Worm (Caenorhabditis elegans) whole organism, mixed stage, embryonic: ENCODE measurements around the gene nhr-256.

Experiments used
- M03D4.4 ChIP-seq: sonication (generic microtip); optimal IDR thresholded peaks from 2 replicates; lab custom pipeline; 2017; ENCODE audit warnings: mild to moderate bottlenecking, missing genetic modification characterization, missing compliant biosample characterization
- ceh-39 ChIP-seq: fragments of 150-350 bp; optimal IDR thresholded peaks from 2 replicates; lab custom pipeline; 2014; ENCODE audit warnings: missing biosample characterization, missing genetic modification characterization
- ceh-83 ChIP-seq: fragments of 200-800 bp; sonication (Bioruptor generic); optimal IDR thresholded peaks from 2 replicates; lab custom pipeline; 2018; ENCODE audit warnings: mild to moderate bottlenecking, missing genetic modification characterization, missing compliant biosample characterization
- ces-1 ChIP-seq: fragments of 150-350 bp; optimal IDR thresholded peaks from 2 replicates; lab custom pipeline; 2014; ENCODE audit warnings: missing biosample characterization, missing genetic modification reagents, missing genetic modification characterization
- cnd-1 ChIP-seq: fragments of 200-800 bp; sonication (Bioruptor generic); optimal IDR thresholded peaks from 2 replicates; lab custom pipeline; 2018; ENCODE audit warnings: mild to moderate bottlenecking, missing genetic modification characterization, missing compliant biosample characterization
- drap-1 ChIP-seq: fragments of 200-800 bp; sonication (Bioruptor generic); optimal IDR thresholded peaks from 3 replicates; lab custom pipeline; 2018; ENCODE audit warnings: mild to moderate bottlenecking, missing genetic modification characterization, missing compliant biosample characterization
- elt-1 ChIP-seq: sonication (generic microtip); optimal IDR thresholded peaks from 2 replicates; lab custom pipeline; 2017; ENCODE audit warnings: missing genetic modification characterization, mild to moderate bottlenecking, missing compliant biosample characterization, antibody characterized with exemption, moderate library complexity, borderline replicate concordance; ENCODE audit not compliant: insufficient read depth
- elt-3 ChIP-seq: fragments of 150-350 bp; optimal IDR thresholded peaks from 2 replicates; lab custom pipeline; 2014; ENCODE audit warnings: missing biosample characterization, missing genetic modification characterization
- flh-1 ChIP-seq: fragments of 200-800 bp; sonication (Bioruptor generic); optimal IDR thresholded peaks from 2 replicates; lab custom pipeline; 2018; ENCODE audit warnings: mild to moderate bottlenecking, missing genetic modification characterization, moderate library complexity, missing compliant biosample characterization
- ham-2 ChIP-seq: fragments of 200-800 bp; sonication (Bioruptor generic); optimal IDR thresholded peaks from 2 replicates; lab custom pipeline; 2018; ENCODE audit warnings: mild to moderate bottlenecking, missing genetic modification characterization, missing compliant biosample characterization
- lin-13 ChIP-seq: fragments of 150-350 bp; optimal IDR thresholded peaks from 2 replicates; lab custom pipeline; 2014; ENCODE audit warnings: missing biosample characterization, missing genetic modification characterization
- lin-32 ChIP-seq: fragments of 200-800 bp; sonication (Bioruptor generic); optimal IDR thresholded peaks from 2 replicates; lab custom pipeline; 2018; ENCODE audit warnings: mild to moderate bottlenecking, missing genetic modification characterization, missing compliant biosample characterization
- lsy-2 ChIP-seq: fragments of 150-350 bp; optimal IDR thresholded peaks from 2 replicates; lab custom pipeline; 2014; ENCODE audit warnings: missing biosample characterization, missing genetic modification characterization
- mab-5 ChIP-seq: fragments of 150-350 bp; optimal IDR thresholded peaks from 2 replicates; lab custom pipeline; 2014; ENCODE audit warnings: missing biosample characterization, missing genetic modification characterization
- mep-1 ChIP-seq: fragments of 150-350 bp; optimal IDR thresholded peaks from 2 replicates; lab custom pipeline; 2017; ENCODE audit warnings: missing biosample characterization, missing genetic modification reagents, missing genetic modification characterization, inconsistent platforms
- mls-2 ChIP-seq: sonication (generic microtip); optimal IDR thresholded peaks from 2 replicates; lab custom pipeline; 2016; ENCODE audit warnings: mild to moderate bottlenecking, missing genetic modification characterization, moderate library complexity, missing compliant biosample characterization
- nhr-12 ChIP-seq: fragments of 150-350 bp; optimal IDR thresholded peaks from 2 replicates; lab custom pipeline; 2014; ENCODE audit warnings: missing biosample characterization, missing genetic modification characterization
- nhr-2 ChIP-seq: fragments of 150-350 bp; optimal IDR thresholded peaks from 2 replicates; lab custom pipeline; 2014; ENCODE audit warnings: missing biosample characterization, missing genetic modification characterization
- nhr-76 ChIP-seq: sonication (generic microtip); optimal IDR thresholded peaks from 2 replicates; lab custom pipeline; 2017; ENCODE audit warnings: missing biosample characterization, missing genetic modification characterization
- pha-4 ChIP-seq: fragments of 150-350 bp; optimal IDR thresholded peaks from 2 replicates; lab custom pipeline; 2018; ENCODE audit warnings: missing biosample characterization, missing genetic modification reagents, missing genetic modification characterization
- sem-2 ChIP-seq: fragments of 200-800 bp; sonication (Bioruptor generic); optimal IDR thresholded peaks from 2 replicates; lab custom pipeline; 2018; ENCODE audit warnings: mild to moderate bottlenecking, missing genetic modification characterization, missing compliant biosample characterization
- snpc-4 ChIP-seq: fragments of 150-350 bp; optimal IDR thresholded peaks from 2 replicates; lab custom pipeline; 2014; ENCODE audit warnings: missing biosample characterization, missing genetic modification characterization
- sptf-1 ChIP-seq: sonication (generic microtip); optimal IDR thresholded peaks from 2 replicates; lab custom pipeline; 2017; ENCODE audit warnings: mild to moderate bottlenecking, missing genetic modification characterization, moderate library complexity, missing compliant biosample characterization
- tbx-8 ChIP-seq: fragments of 200-800 bp; sonication (Bioruptor generic); optimal IDR thresholded peaks from 2 replicates; lab custom pipeline; 2018; ENCODE audit warnings: mild to moderate bottlenecking, missing genetic modification characterization, moderate library complexity, missing compliant biosample characterization
- unc-120 ChIP-seq: sonication (generic microtip); optimal IDR thresholded peaks from 2 replicates; lab custom pipeline; 2017; ENCODE audit warnings: missing genetic modification characterization, missing compliant biosample characterization; ENCODE audit not compliant: poor library complexity, severe bottlenecking
- unc-39 ChIP-seq: fragments of 150-350 bp; optimal IDR thresholded peaks from 2 replicates; lab custom pipeline; 2014; ENCODE audit warnings: missing biosample characterization, missing genetic modification characterization
- unc-62 ChIP-seq: fragments of 150-350 bp; optimal IDR thresholded peaks from 2 replicates; lab custom pipeline; 2014; ENCODE audit warnings: missing biosample characterization, missing genetic modification reagents, missing genetic modification characterization
- zip-8 ChIP-seq: fragments of 150-350 bp; optimal IDR thresholded peaks from 2 replicates; lab custom pipeline; 2014; ENCODE audit warnings: missing biosample characterization, missing genetic modification characterization
- ztf-11 ChIP-seq: fragments of 150-350 bp; optimal IDR thresholded peaks from 2 replicates; lab custom pipeline; 2014; ENCODE audit warnings: missing biosample characterization, missing genetic modification characterization

Gene nhr-256

DNA sequence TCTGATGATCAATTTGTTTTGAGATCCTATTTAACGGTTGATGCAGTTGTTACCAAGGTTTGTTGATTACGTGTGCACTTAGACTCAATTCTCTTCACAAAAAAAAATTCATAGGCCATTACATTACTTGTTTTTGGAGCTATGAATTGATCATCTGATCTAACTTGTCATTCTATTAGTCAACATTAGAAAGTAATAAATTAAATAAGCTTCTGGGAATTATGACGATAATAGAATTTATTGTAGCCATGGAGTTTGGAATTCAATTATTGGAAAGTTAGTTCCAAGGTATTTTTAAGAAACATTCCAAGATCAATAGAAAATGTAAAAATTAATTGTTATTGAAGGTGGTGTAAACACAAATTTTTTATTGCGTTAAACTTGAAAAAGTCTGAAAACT is 25.3 kb upstream of the nhr-256 start:
- TF ChIP-seq sem-2 (GFP tag; lab: Kevin White, UChicago) = no peak
- TF ChIP-seq ceh-83 (GFP tag; lab: Kevin White, UChicago) = no peak
- no peak for TF ChIP-seq nhr-2 (tag; lab: Kevin White, UChicago)
- TF ChIP-seq sptf-1 = no peak
- no peak for TF ChIP-seq unc-39 (tag; lab: Kevin White, UChicago)
- no peak for TF ChIP-seq unc-62 (GFP tag; lab: Kevin White, UChicago)
- TF ChIP-seq pha-4 = no peak
- TF ChIP-seq zip-8 (tag; lab: Kevin White, UChicago) = no peak

DNA sequence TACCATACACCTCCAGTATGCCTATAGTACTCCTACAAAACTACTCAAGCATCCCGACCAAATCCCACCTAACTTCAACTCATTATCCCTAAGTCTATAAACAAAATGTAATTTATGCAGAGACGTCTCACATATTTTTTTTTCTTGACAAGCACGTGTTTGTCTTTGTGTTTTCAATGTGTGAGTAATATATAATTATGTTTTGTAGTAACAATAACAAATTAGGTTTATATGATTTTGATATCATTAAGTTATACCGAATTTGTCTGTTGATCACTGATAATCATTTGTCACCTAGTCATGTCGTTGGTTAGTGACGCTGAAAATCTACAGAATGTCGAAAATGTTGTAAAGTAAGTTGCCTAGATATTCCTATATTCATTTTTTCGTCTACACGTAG is 23.6 kb upstream of the nhr-256 start, which contains the start of gene srw-102:
TSS of gene srw-102 (plus strand) at position 301 of the 400 bp plus-strand sequence.
- no peak for TF ChIP-seq ztf-11 (tag; lab: Kevin White, UChicago)
- TF ChIP-seq mls-2 (tag; lab: Kevin White, UChicago) = no peak
- no peak for TF ChIP-seq cnd-1 (tag; lab: Kevin White, UChicago)
- no peak for TF ChIP-seq nhr-12 (tag; lab: Kevin White, UChicago)
- TF ChIP-seq sptf-1 = no peak
- TF ChIP-seq lsy-2 (tag; lab: Kevin White, UChicago) = no peak
- TF ChIP-seq ces-1 (GFP tag; lab: Kevin White, UChicago) = no peak
- TF ChIP-seq, all 35 proteins: peak for 0

DNA sequence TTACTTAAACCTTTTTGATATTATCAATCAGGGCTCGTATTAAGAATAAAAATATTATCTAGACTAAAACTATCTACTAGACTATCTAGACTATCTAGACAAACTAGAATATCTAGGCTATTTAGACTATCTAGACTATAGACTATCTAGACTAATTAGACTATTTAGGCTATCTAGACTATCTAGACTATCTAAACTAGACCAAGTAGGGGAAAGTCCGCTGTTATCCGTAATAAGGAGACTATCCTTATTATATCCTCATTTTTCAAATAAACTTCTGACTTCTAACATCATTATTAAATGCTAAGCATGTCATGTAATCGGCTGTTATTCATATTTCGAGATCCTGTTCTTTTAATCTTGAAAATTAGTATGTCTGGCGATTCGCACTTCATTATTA is 21.6 kb upstream of the nhr-256 start, which contains the start of gene srw-101:
TSS of gene srw-101 (plus strand) at position 301 of the 400 bp plus-strand sequence.
- TF ChIP-seq M03D4.4 (tag; lab: Kevin White, UChicago) (no peak), unc-62 (GFP tag; lab: Kevin White, UChicago) (no peak), mep-1 (tag; lab: Kevin White, UChicago) (no peak), elt-3 (tag; lab: Kevin White, UChicago) (no peak), unc-39 (tag; lab: Kevin White, UChicago) (no peak), sptf-1 (no peak), elt-1 (tag; lab: Kevin White, UChicago) (no peak), mab-5 (tag; lab: Kevin White, UChicago) (no peak), unc-120 (tag; lab: Kevin White, UChicago) (no peak), nhr-2 (tag; lab: Kevin White, UChicago) (no peak), nhr-76 (tag; lab: Kevin White, UChicago) (no peak), lin-13 (tag; lab: Kevin White, UChicago) (no peak), ham-2 (GFP tag; lab: Kevin White, UChicago) (no peak), lin-32 (GFP tag; lab: Kevin White, UChicago) (no peak)

DNA sequence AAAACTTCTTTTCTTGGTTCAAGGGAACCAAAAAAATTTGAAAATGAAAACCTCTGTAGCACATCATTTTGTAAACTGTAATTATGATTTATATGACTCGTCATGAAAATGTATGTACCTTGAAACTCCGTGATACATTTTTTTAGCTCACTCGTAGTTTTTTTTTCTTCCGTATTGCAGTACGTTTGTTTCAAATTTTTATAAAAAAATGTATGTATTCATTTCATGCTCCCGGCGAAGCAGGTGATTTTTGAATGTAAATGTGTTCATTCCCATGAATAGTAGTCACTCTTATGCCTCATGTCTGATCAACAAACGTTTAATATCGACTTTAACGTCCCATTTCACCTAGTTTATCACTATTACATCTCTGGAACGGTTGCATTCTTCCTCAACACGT is 18.2 kb upstream of the nhr-256 start, which contains the start of gene sri-27:
TSS of gene sri-27 (plus strand) at position 301 of the 400 bp plus-strand sequence.
- no peak for TF ChIP-seq unc-62 (GFP tag; lab: Kevin White, UChicago)
- no peak for TF ChIP-seq unc-39 (tag; lab: Kevin White, UChicago)
- no peak for TF ChIP-seq ces-1 (GFP tag; lab: Kevin White, UChicago)
- TF ChIP-seq flh-1 = no peak
- no peak for TF ChIP-seq cnd-1 (tag; lab: Kevin White, UChicago)
- no peak for TF ChIP-seq nhr-2 (tag; lab: Kevin White, UChicago)
- no peak for TF ChIP-seq ham-2 (GFP tag; lab: Kevin White, UChicago)
- TF ChIP-seq unc-120 (tag; lab: Kevin White, UChicago) = no peak
- no peak for TF ChIP-seq lsy-2 (tag; lab: Kevin White, UChicago)
- TF ChIP-seq elt-3 (tag; lab: Kevin White, UChicago) = no peak
- no peak for TF ChIP-seq tbx-8 (GFP tag; lab: Kevin White, UChicago)
- TF ChIP-seq ceh-83 (GFP tag; lab: Kevin White, UChicago) = no peak
- TF ChIP-seq snpc-4 (tag; lab: Kevin White, UChicago) = no peak
- TF ChIP-seq mls-2 (tag; lab: Kevin White, UChicago) = no peak

DNA sequence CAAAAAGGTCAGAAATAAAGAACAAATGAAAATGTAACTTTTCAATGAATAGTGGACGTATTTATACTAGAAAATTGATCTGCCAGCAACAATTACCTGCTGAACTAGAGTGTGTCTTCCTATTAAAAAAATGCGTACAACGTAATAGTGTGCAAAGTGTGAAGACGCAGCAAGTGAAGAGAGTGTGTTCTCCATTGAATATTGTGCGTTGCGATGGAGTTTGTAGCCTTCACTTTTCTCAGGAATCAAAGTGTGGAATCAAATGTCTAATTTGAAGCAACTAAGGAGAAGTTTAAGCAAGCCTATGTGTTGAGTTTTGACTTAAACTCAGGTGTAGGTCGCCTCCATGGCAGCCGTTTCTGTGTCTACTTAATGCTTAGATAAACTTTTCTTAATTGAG is 11.7 kb upstream of the nhr-256 start, which contains the start of gene gst-21:
TSS of gene gst-21 (minus strand) at position 101 of the 400 bp plus-strand sequence.
- no peak for TF ChIP-seq drap-1 (GFP tag; lab: Kevin White, UChicago)
- no peak for TF ChIP-seq unc-120 (tag; lab: Kevin White, UChicago)
- no peak for TF ChIP-seq lin-13 (tag; lab: Kevin White, UChicago)
- TF ChIP-seq ces-1 (GFP tag; lab: Kevin White, UChicago) = no peak
- no peak for TF ChIP-seq nhr-2 (tag; lab: Kevin White, UChicago)
- no peak for TF ChIP-seq mls-2 (tag; lab: Kevin White, UChicago)
- TF ChIP-seq ceh-39 (tag; lab: Kevin White, UChicago) = no peak
